Worm (Caenorhabditis elegans): ENCODE data around the gene sri-37.

DNA sequence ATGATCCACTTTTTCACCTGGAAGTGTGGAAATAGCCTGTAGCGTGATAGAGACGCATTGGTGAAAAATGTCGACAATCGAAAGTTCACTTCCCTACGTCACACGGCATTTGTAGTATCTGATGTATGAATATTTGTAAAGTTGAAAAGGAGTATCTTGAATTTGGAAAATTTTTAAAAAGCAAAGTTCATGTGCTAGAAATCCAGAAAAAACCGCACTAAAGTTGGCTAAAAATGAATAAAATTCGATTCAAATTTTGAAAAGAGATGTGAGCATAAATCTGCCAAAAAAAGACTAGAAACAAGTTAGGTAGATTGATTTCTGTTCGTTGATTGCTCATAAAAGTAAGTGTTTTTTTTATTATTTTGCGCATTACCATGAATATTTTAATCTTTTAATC is 46.3 kb upstream of the sri-37 start, which contains the start of gene sri-74:
- TF ChIP-seq lin-13 (GFP tag; optimal IDR thresholded peaks at IDR 0.05): no peak
- TF ChIP-seq egl-27 (tag; optimal IDR thresholded peaks at IDR 0.05): no peak
- no peak for TF ChIP-seq dpl-1 (GFP tag; optimal IDR thresholded peaks at IDR 0.05)
- no peak for TF ChIP-seq unc-130 (tag; optimal IDR thresholded peaks at IDR 0.05)
- TF ChIP-seq ztf-11 (tag; optimal IDR thresholded peaks at IDR 0.05): no peak
- no peak for TF ChIP-seq nhr-77 (tag; optimal IDR thresholded peaks at IDR 0.05)
- no peak for TF ChIP-seq ceh-63 (GFP tag; optimal IDR thresholded peaks at IDR 0.05)
- TF ChIP-seq lir-3 (tag; optimal IDR thresholded peaks at IDR 0.05; ENCODE audit: poor library complexity): no peak
- TF ChIP-seq blmp-1 (tag; optimal IDR thresholded peaks at IDR 0.05): no peak
- TF ChIP-seq fkh-10 (GFP tag; optimal IDR thresholded peaks at IDR 0.05): no peak
